Fruit fly (Drosophila melanogaster) whole organism, embryonic: ENCODE results near the gene Mdr65.

Experiments
- CG18262 ChIP-seq: fragments of 200-800 bp; optimal IDR thresholded peaks from 3 replicates; lab custom pipeline; 2019; ENCODE audit warnings: missing biosample characterization, mild to moderate bottlenecking, missing genetic modification characterization, moderate library complexity
- cad ChIP-seq: fragments of >200 bp; optimal IDR thresholded peaks from 2 replicates; lab custom pipeline; 2017; ENCODE audit warnings: missing biosample characterization, missing genetic modification characterization
- knrl ChIP-seq: fragments of 200-800 bp; sonication (Bioruptor generic); IDR thresholded peaks from 3 replicates; pipeline ENCODE4 v1.3.6; 2022; ENCODE audit warnings: missing biosample characterization, missing genetic modification characterization; ENCODE audit not compliant: partially characterized antibody
- lbe ChIP-seq: fragments of 200-800 bp; sonication (Bioruptor generic); optimal IDR thresholded peaks from 2 replicates; lab custom pipeline; 2016; ENCODE audit warnings: missing biosample characterization, mild to moderate bottlenecking, missing genetic modification characterization
- lola ChIP-seq, 3 experiments: fragments of >200 bp in 2 of 3; fragments of 200-800 bp in 1 of 3; sonication (Bioruptor generic) in 1 of 3; optimal IDR thresholded peaks; 2 replicates each; lab custom pipeline; 2017 to 2019; ENCODE audit warnings: missing biosample characterization in 3 of 3, missing genetic modification characterization in 3 of 3, mild to moderate bottlenecking in 1 of 3, moderate library complexity in 1 of 3
- nom ChIP-seq: fragments of 200-800 bp; sonication (Bioruptor generic); optimal IDR thresholded peaks from 2 replicates; lab custom pipeline; 2017; ENCODE audit warnings: missing biosample characterization, missing genetic modification characterization, mild to moderate bottlenecking, moderate library complexity, missing genetic modification reagents
- sens-2 ChIP-seq: fragments of 200-800 bp; sonication (Bioruptor generic); IDR thresholded peaks from 2 replicates; pipeline ENCODE4 v1.3.6; 2022; ENCODE audit warnings: missing biosample characterization, missing genetic modification characterization
- zen2 ChIP-seq: fragments of 200-800 bp; sonication (Bioruptor generic); IDR thresholded peaks from 3 replicates; pipeline ENCODE4 v1.3.6; 2022; ENCODE audit warnings: missing biosample characterization, missing genetic modification characterization; ENCODE audit not compliant: partially characterized antibody

dm6 chr3L:6232261-6232660, 13.3 kb downstream of the Mdr65 start, which contains the start of gene CG13299:
- TF ChIP-seq knrl (GFP tag; lab: Robert Waterston, UW) (no peak), zen2 (GFP tag; lab: Robert Waterston, UW) (no peak), CG18262 (tag; lab: Kevin White, UChicago) (no peak), lola (GFP tag; optimal IDR thresholded peaks at IDR 0.05; lab: Kevin White, UChicago) (no peak), sens-2 (GFP tag; lab: Robert Waterston, UW) (no peak), nom (GFP tag; lab: Kevin White, UChicago) (no peak), lbe (GFP tag; lab: Kevin White, UChicago) (no peak), cad (GFP tag; lab: Kevin White, UChicago) (no peak)
